Fruit fly (Drosophila melanogaster) whole organism, embryonic: ENCODE results near the gene CG15043.
A peak's percentile ranks its signal among the peaks of the same experiment; 100 is the strongest.

Experiments
- CG10321 ChIP-seq: fragments of 200-800 bp; sonication (Bioruptor generic); IDR thresholded peaks from 2 replicates; pipeline ENCODE4 v1.3.6; 2022; ENCODE audit warnings: missing biosample characterization, missing genetic modification characterization
- CG18262 ChIP-seq: fragments of 200-800 bp; optimal IDR thresholded peaks from 3 replicates; lab custom pipeline; 2019; ENCODE audit warnings: missing biosample characterization, mild to moderate bottlenecking, missing genetic modification characterization, moderate library complexity
- CG7745 ChIP-seq: fragments of 200-800 bp; sonication (Bioruptor generic); optimal IDR thresholded peaks from 2 replicates; lab custom pipeline; 2018; ENCODE audit warnings: missing biosample characterization, mild to moderate bottlenecking, missing genetic modification characterization, moderate library complexity
- Dfd ChIP-seq, 2 experiments: fragments of >200 bp; optimal IDR thresholded peaks; 2 replicates each; lab custom pipeline; 2017; ENCODE audit warnings: missing biosample characterization in 2 of 2, missing genetic modification characterization in 2 of 2
- aop ChIP-seq: fragments of 200-800 bp; sonication (Bioruptor generic); IDR thresholded peaks from 2 replicates; pipeline ENCODE4 v1.3.6; 2022; ENCODE audit warnings: missing biosample characterization, missing genetic modification characterization
- bab2 ChIP-seq: fragments of 200-800 bp; sonication (Bioruptor generic); optimal IDR thresholded peaks from 2 replicates; lab custom pipeline; 2016; ENCODE audit warnings: missing biosample characterization, missing genetic modification characterization
- fd64A ChIP-seq: fragments of 200-800 bp; sonication (Bioruptor generic); optimal IDR thresholded peaks from 3 replicates; lab custom pipeline; 2018; ENCODE audit warnings: missing biosample characterization, mild to moderate bottlenecking, missing genetic modification characterization
- mirr ChIP-seq: fragments of 200-800 bp; sonication (Bioruptor generic); optimal IDR thresholded peaks from 3 replicates; lab custom pipeline; 2018; ENCODE audit warnings: missing biosample characterization, mild to moderate bottlenecking, missing genetic modification characterization
- psq ChIP-seq: fragments of 200-800 bp; sonication (Bioruptor generic); optimal IDR thresholded peaks from 2 replicates; lab custom pipeline; 2017; ENCODE audit warnings: missing biosample characterization, missing genetic modification characterization
- sens ChIP-seq: fragments of 200-800 bp; sonication (Bioruptor generic); peaks from one replicate; lab custom pipeline; 2016; ENCODE audit warnings: missing biosample characterization, missing genetic modification characterization
- ssp ChIP-seq: fragments of 200-800 bp; sonication (Bioruptor generic); IDR thresholded peaks from 2 replicates; pipeline ENCODE4 v1.3.6; 2022; ENCODE audit warnings: missing biosample characterization, missing genetic modification characterization
- wor ChIP-seq: fragments of 200-800 bp; sonication (Bioruptor generic); IDR thresholded peaks from 2 replicates; pipeline ENCODE4 v1.3.6; 2022; ENCODE audit warnings: missing biosample characterization, missing genetic modification characterization

DNA sequence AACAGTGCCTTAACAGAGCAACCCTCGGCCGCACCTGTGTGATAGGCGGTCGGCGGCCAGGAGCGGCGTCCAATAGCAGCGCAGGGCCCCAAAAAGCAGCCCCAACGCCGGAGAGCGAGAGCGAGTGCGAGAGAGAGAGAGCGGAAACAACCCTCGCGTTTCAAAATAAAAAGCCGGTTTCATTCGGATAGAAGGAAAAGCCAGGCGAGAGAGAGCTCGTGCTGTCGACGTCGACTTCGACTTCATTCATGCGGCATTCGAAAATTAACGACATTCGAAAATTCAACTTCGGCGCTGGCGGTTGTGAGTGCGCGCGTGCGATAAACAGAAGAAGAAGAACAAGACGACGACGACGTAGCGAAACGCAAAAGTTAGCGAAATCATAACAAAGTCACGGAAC, 40.4 kb upstream of the CG15043 start:
- no peak for TF ChIP-seq sens (GFP tag; lab: Kevin White, UChicago)
- TF ChIP-seq bab2: no peak
- no peak for TF ChIP-seq ssp (GFP tag; lab: Robert Waterston, UW)
- no peak for TF ChIP-seq CG10321
- TF ChIP-seq Dfd (GFP tag; optimal IDR thresholded peaks at IDR 0.05; lab: Kevin White, UChicago): no peak
- no peak for TF ChIP-seq aop (GFP tag; lab: Robert Waterston, UW)
- peak; percentile 1 for TF ChIP-seq mirr
- no peak for TF ChIP-seq wor (GFP tag; lab: Robert Waterston, UW)
- no peak for TF ChIP-seq CG18262
- TF ChIP-seq psq (GFP tag; lab: Kevin White, UChicago): no peak
- TF ChIP-seq CG7745: no peak
- TF ChIP-seq fd64A: no peak
